Fruit fly (Drosophila melanogaster) whole organism, adult: ENCODE data around the gene CG14968.

Source experiments
- bab1 ChIP-seq: fragments of 200-800 bp; sonication (Bioruptor generic); optimal IDR thresholded peaks from 3 replicates; lab custom pipeline; 2019; ENCODE audit warnings: missing biosample characterization, mild to moderate bottlenecking, missing genetic modification characterization, moderate library complexity
- pad ChIP-seq: fragments of 200-800 bp; sonication (Bioruptor generic); optimal IDR thresholded peaks from 3 replicates; lab custom pipeline; 2017; ENCODE audit warnings: missing biosample characterization, missing genetic modification characterization, mild to moderate bottlenecking, moderate library complexity, missing genetic modification reagents

DNA sequence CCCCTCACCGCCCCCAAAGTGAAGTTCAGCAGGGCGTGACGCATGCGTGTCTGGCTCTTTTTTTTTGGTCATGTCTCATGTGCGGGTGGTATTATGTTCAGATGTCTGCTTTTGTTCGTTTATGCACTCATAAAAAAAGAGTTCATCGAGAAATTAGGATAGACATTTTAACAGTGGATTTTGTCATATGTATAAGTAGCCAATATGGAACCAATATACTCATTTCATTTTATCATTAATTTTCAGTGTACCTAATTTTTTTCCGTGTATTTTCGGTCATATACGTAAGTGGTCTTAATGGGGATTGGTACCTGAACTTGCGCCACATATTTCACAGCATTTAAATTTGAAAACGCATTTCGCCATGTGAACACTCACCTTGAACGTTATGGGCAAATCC lies 2.6 kb downstream of the CG14968 start:
- TF ChIP-seq pad (GFP tag; lab: Kevin White, UChicago) = no peak
- TF ChIP-seq bab1 = no peak
